Fruit fly (Drosophila melanogaster) whole organism, embryonic: ENCODE measurements around the gene Fcp3C.

Experiments
- ATbp ChIP-seq: fragments of 200-800 bp; sonication (Bioruptor generic); optimal IDR thresholded peaks from 2 replicates; lab custom pipeline; 2017; ENCODE audit warnings: missing biosample characterization, mild to moderate bottlenecking, missing genetic modification characterization, missing genetic modification reagents
- Blimp-1 ChIP-seq: fragments of 200-800 bp; sonication (Bioruptor generic); optimal IDR thresholded peaks from 3 replicates; lab custom pipeline; 2018; ENCODE audit warnings: missing biosample characterization, missing genetic modification characterization, mild to moderate bottlenecking, moderate library complexity, missing genetic modification reagents
- CG10431 ChIP-seq: fragments of 200-800 bp; sonication (Bioruptor generic); optimal IDR thresholded peaks from 3 replicates; lab custom pipeline; 2018; ENCODE audit warnings: missing biosample characterization, mild to moderate bottlenecking, missing genetic modification characterization
- CG10565 ChIP-seq: fragments of 200-800 bp; sonication (Bioruptor generic); optimal IDR thresholded peaks from 3 replicates; lab custom pipeline; 2016; ENCODE audit warnings: missing biosample characterization, mild to moderate bottlenecking, missing genetic modification characterization
- CG10959 ChIP-seq: fragments of 200-800 bp; sonication (Bioruptor generic); IDR thresholded peaks from 2 replicates; pipeline ENCODE4 v1.3.6; 2022; ENCODE audit warnings: missing biosample characterization, missing genetic modification characterization
- CG11695 ChIP-seq: fragments of 200-800 bp; sonication (Bioruptor generic); IDR thresholded peaks from 3 replicates; pipeline ENCODE4 v1.3.6; 2022; ENCODE audit warnings: missing biosample characterization, missing genetic modification characterization
- CG12236 ChIP-seq: fragments of 200-800 bp; sonication (Bioruptor generic); optimal IDR thresholded peaks from 2 replicates; lab custom pipeline; 2016; ENCODE audit warnings: missing biosample characterization, missing genetic modification characterization
- CG12299 ChIP-seq: fragments of 200-800 bp; sonication (Bioruptor generic); optimal IDR thresholded peaks from 2 replicates; lab custom pipeline; 2018; ENCODE audit warnings: missing biosample characterization, mild to moderate bottlenecking, missing genetic modification characterization
- CG12659 ChIP-seq: fragments of 200-800 bp; sonication (Bioruptor generic); optimal IDR thresholded peaks from 3 replicates; lab custom pipeline; 2017; ENCODE audit warnings: mild to moderate bottlenecking, missing biosample characterization, missing genetic modification reagents, missing genetic modification characterization
- CG12744 ChIP-seq: fragments of 200-800 bp; sonication (Bioruptor generic); optimal IDR thresholded peaks from 2 replicates; lab custom pipeline; 2016; ENCODE audit warnings: missing biosample characterization, missing genetic modification characterization
- CG13296 ChIP-seq: fragments of 200-800 bp; sonication (Bioruptor generic); optimal IDR thresholded peaks from 3 replicates; lab custom pipeline; 2018; ENCODE audit warnings: missing biosample characterization, mild to moderate bottlenecking, missing genetic modification characterization
- CG13624 ChIP-seq: fragments of 200-800 bp; sonication (Bioruptor generic); optimal IDR thresholded peaks from 2 replicates; lab custom pipeline; 2016; ENCODE audit warnings: missing biosample characterization, missing genetic modification characterization
- CG17359 ChIP-seq: fragments of 200-800 bp; sonication (Bioruptor generic); optimal IDR thresholded peaks from 3 replicates; lab custom pipeline; 2018; ENCODE audit warnings: missing biosample characterization, mild to moderate bottlenecking, missing genetic modification characterization, moderate library complexity
- CG17568 ChIP-seq: fragments of 200-800 bp; sonication (Bioruptor generic); optimal IDR thresholded peaks from 2 replicates; lab custom pipeline; 2018; ENCODE audit warnings: missing biosample characterization, mild to moderate bottlenecking, missing genetic modification characterization, moderate library complexity
- CG1792 ChIP-seq: fragments of 200-800 bp; sonication (Bioruptor generic); optimal IDR thresholded peaks from 2 replicates; lab custom pipeline; 2016; ENCODE audit warnings: missing biosample characterization, missing genetic modification characterization
- CG18619 ChIP-seq: fragments of 200-800 bp; sonication (Bioruptor generic); optimal IDR thresholded peaks from 3 replicates; lab custom pipeline; 2017; ENCODE audit warnings: missing biosample characterization, mild to moderate bottlenecking, missing genetic modification characterization
- CG2678 ChIP-seq: fragments of 200-800 bp; sonication (Bioruptor generic); optimal IDR thresholded peaks from 3 replicates; lab custom pipeline; 2019; ENCODE audit warnings: missing biosample characterization, mild to moderate bottlenecking, missing genetic modification characterization, moderate library complexity
- CG30020 ChIP-seq: fragments of 200-800 bp; optimal IDR thresholded peaks from 2 replicates; lab custom pipeline; 2019; ENCODE audit warnings: missing biosample characterization, mild to moderate bottlenecking, missing genetic modification characterization, moderate library complexity
- CG31365 ChIP-seq: fragments of 200-800 bp; sonication (Bioruptor generic); optimal IDR thresholded peaks from 2 replicates; lab custom pipeline; 2018; ENCODE audit warnings: missing biosample characterization, mild to moderate bottlenecking, missing genetic modification characterization
- CG3163 ChIP-seq: fragments of 200-800 bp; sonication (Bioruptor generic); optimal IDR thresholded peaks from 3 replicates; lab custom pipeline; 2016; ENCODE audit warnings: missing biosample characterization, missing genetic modification characterization
- CG4282 ChIP-seq: fragments of 200-800 bp; sonication (Bioruptor generic); optimal IDR thresholded peaks from 2 replicates; lab custom pipeline; 2016; ENCODE audit warnings: missing biosample characterization, missing genetic modification characterization
- CG6654 ChIP-seq: fragments of 200-800 bp; sonication (Bioruptor generic); optimal IDR thresholded peaks from 2 replicates; lab custom pipeline; 2017; ENCODE audit warnings: missing biosample characterization, mild to moderate bottlenecking, missing genetic modification characterization
- CG8359 ChIP-seq: fragments of 200-800 bp; sonication (Bioruptor generic); optimal IDR thresholded peaks from 2 replicates; lab custom pipeline; 2017; ENCODE audit warnings: missing biosample characterization, mild to moderate bottlenecking, missing genetic modification characterization, borderline replicate concordance
- CG8478 ChIP-seq: fragments of >200 bp; optimal IDR thresholded peaks from 2 replicates; lab custom pipeline; 2018
- CG9437 ChIP-seq: fragments of 200-800 bp; sonication (Bioruptor generic); optimal IDR thresholded peaks from 2 replicates; lab custom pipeline; 2018; ENCODE audit warnings: missing biosample characterization, mild to moderate bottlenecking, missing genetic modification characterization
- CG9817 ChIP-seq: fragments of 200-800 bp; sonication (Bioruptor generic); optimal IDR thresholded peaks from 2 replicates; lab custom pipeline; 2018; ENCODE audit warnings: missing biosample characterization, mild to moderate bottlenecking, missing genetic modification characterization, moderate library complexity
- Dip2 ChIP-seq: fragments of 200-800 bp; sonication (Bioruptor generic); IDR thresholded peaks from 2 replicates; pipeline ENCODE4 v1.3.6; 2022; ENCODE audit warnings: missing biosample characterization, missing genetic modification characterization
- Eip74EF ChIP-seq, 2 experiments: fragments of 200-800 bp in 1 of 2; fragments of >200 bp in 1 of 2; sonication (Bioruptor generic) in 1 of 2; optimal IDR thresholded peaks; 2 replicates each; lab custom pipeline; 2017 to 2019; ENCODE audit warnings: missing biosample characterization in 2 of 2, missing genetic modification characterization in 2 of 2, mild to moderate bottlenecking in 1 of 2, moderate library complexity in 1 of 2
- Hand ChIP-seq: fragments of 200-800 bp; sonication (Bioruptor generic); optimal IDR thresholded peaks from 2 replicates; lab custom pipeline; 2017; ENCODE audit warnings: mild to moderate bottlenecking, missing biosample characterization, missing genetic modification reagents, missing genetic modification characterization
- Lpt ChIP-seq: fragments of >200 bp; optimal IDR thresholded peaks from 2 replicates; lab custom pipeline; 2018; ENCODE audit warnings: missing biosample characterization, missing genetic modification characterization
- Mad ChIP-seq: fragments of 200-800 bp; sonication (Bioruptor generic); optimal IDR thresholded peaks from 2 replicates; lab custom pipeline; 2016; ENCODE audit warnings: missing biosample characterization, missing genetic modification characterization
- NC2β ChIP-seq: fragments of 200-800 bp; sonication (Bioruptor generic); optimal IDR thresholded peaks from 2 replicates; lab custom pipeline; 2016; ENCODE audit warnings: missing biosample characterization, missing genetic modification characterization
- NFAT ChIP-seq: fragments of 200-800 bp; sonication (Bioruptor generic); IDR thresholded peaks from 2 replicates; pipeline ENCODE4 v1.3.6; 2022; ENCODE audit warnings: missing biosample characterization, missing genetic modification characterization
- Nf-YB ChIP-seq: fragments of 200-800 bp; sonication (Bioruptor generic); optimal IDR thresholded peaks from 3 replicates; lab custom pipeline; 2019; ENCODE audit warnings: missing biosample characterization, mild to moderate bottlenecking, missing genetic modification characterization, moderate library complexity
- Oli ChIP-seq: fragments of 200-800 bp; sonication (Bioruptor generic); optimal IDR thresholded peaks from 2 replicates; lab custom pipeline; 2018; ENCODE audit warnings: missing biosample characterization, mild to moderate bottlenecking, missing genetic modification characterization, moderate library complexity
- Sin3A ChIP-seq: fragments of >200 bp; optimal IDR thresholded peaks from 2 replicates; lab custom pipeline; 2018
- abd-A ChIP-seq: fragments of 200-800 bp; sonication (Bioruptor generic); optimal IDR thresholded peaks from 3 replicates; lab custom pipeline; 2019; ENCODE audit warnings: missing biosample characterization, mild to moderate bottlenecking, missing genetic modification characterization, moderate library complexity
- amos ChIP-seq: fragments of 200-800 bp; sonication (Bioruptor generic); IDR thresholded peaks from 2 replicates; pipeline ENCODE4 v1.3.6; 2022; ENCODE audit warnings: missing biosample characterization, missing genetic modification characterization; ENCODE audit not compliant: partially characterized antibody
- ewg ChIP-seq: fragments of 200-800 bp; sonication (Bioruptor generic); optimal IDR thresholded peaks from 3 replicates; lab custom pipeline; 2017; ENCODE audit warnings: mild to moderate bottlenecking, missing biosample characterization, missing genetic modification reagents, missing genetic modification characterization
- gfzf ChIP-seq: fragments of 200-800 bp; sonication (Bioruptor generic); optimal IDR thresholded peaks from 2 replicates; lab custom pipeline; 2016; ENCODE audit warnings: missing biosample characterization, mild to moderate bottlenecking, missing genetic modification characterization, moderate library complexity
- ind ChIP-seq: fragments of 200-800 bp; sonication (Bioruptor generic); optimal IDR thresholded peaks from 3 replicates; lab custom pipeline; 2016; ENCODE audit warnings: missing biosample characterization, missing genetic modification characterization
- nau ChIP-seq: fragments of 200-800 bp; sonication (Bioruptor generic); optimal IDR thresholded peaks from 3 replicates; lab custom pipeline; 2017; ENCODE audit warnings: missing biosample characterization, mild to moderate bottlenecking, missing genetic modification characterization, missing genetic modification reagents
- nom ChIP-seq: fragments of 200-800 bp; sonication (Bioruptor generic); optimal IDR thresholded peaks from 2 replicates; lab custom pipeline; 2017; ENCODE audit warnings: missing biosample characterization, missing genetic modification characterization, mild to moderate bottlenecking, moderate library complexity, missing genetic modification reagents
- phol ChIP-seq: fragments of 200-800 bp; sonication (Bioruptor generic); optimal IDR thresholded peaks from 3 replicates; lab custom pipeline; 2018; ENCODE audit warnings: missing biosample characterization, mild to moderate bottlenecking, missing genetic modification characterization, moderate library complexity
- ranshi ChIP-seq: fragments of 200-800 bp; sonication (Bioruptor generic); IDR thresholded peaks from 2 replicates; pipeline ENCODE4 v1.3.6; 2022; ENCODE audit warnings: missing biosample characterization, missing genetic modification characterization
- sima ChIP-seq: fragments of 200-800 bp; sonication (Bioruptor generic); optimal IDR thresholded peaks from 2 replicates; lab custom pipeline; 2016; ENCODE audit warnings: missing biosample characterization, missing genetic modification characterization
- tgo ChIP-seq: fragments of 200-800 bp; sonication (Bioruptor generic); IDR thresholded peaks from 3 replicates; pipeline ENCODE4 v1.3.6; 2022; ENCODE audit warnings: missing biosample characterization, missing genetic modification characterization
- tin ChIP-seq: fragments of 200-800 bp; sonication (Bioruptor generic); optimal IDR thresholded peaks from 3 replicates; lab custom pipeline; 2016; ENCODE audit warnings: missing biosample characterization, missing genetic modification characterization
- trem ChIP-seq: fragments of 200-800 bp; optimal IDR thresholded peaks from 3 replicates; lab custom pipeline; 2019; ENCODE audit warnings: missing biosample characterization, mild to moderate bottlenecking, missing genetic modification characterization, moderate library complexity
- trh ChIP-seq: fragments of 200-800 bp; sonication (Bioruptor generic); optimal IDR thresholded peaks from 2 replicates; lab custom pipeline; 2016; ENCODE audit warnings: missing biosample characterization, missing genetic modification characterization
- vfl ChIP-seq: fragments of 200-800 bp; sonication (Bioruptor generic); optimal IDR thresholded peaks from 2 replicates; lab custom pipeline; 2016; ENCODE audit warnings: missing biosample characterization, missing genetic modification characterization

The Fcp3C gene

dm6 chrX:3188419-3188818 is 14.1 kb upstream of the Fcp3C start (continued):
- TF ChIP-seq NFAT (GFP tag; lab: Robert Waterston, UW) (no peak), nom (GFP tag; lab: Kevin White, UChicago) (no peak), Mad (GFP tag; lab: Kevin White, UChicago) (no peak), trem (no peak), Lpt (GFP tag; lab: Kevin White, UChicago) (no peak), CG13624 (GFP tag; lab: Kevin White, UChicago) (no peak), gfzf (GFP tag; lab: Kevin White, UChicago) (no peak), Hand (GFP tag; lab: Kevin White, UChicago) (no peak), CG10959 (GFP tag; lab: Robert Waterston, UW) (no peak), Nf-YB (GFP tag; lab: Kevin White, UChicago) (no peak), ranshi (GFP tag; lab: Robert Waterston, UW) (no peak), CG8359 (GFP tag; lab: Kevin White, UChicago) (peak; percentile 33), CG1792 (GFP tag; lab: Kevin White, UChicago) (peak; percentile 34), CG11695 (GFP tag; lab: Robert Waterston, UW) (peak; percentile 40; the same call in 1 of the 3 replicates), CG12659 (GFP tag; lab: Kevin White, UChicago) (peak; percentile 26), CG10565 (GFP tag; lab: Kevin White, UChicago) (no peak), CG3163 (GFP tag; lab: Kevin White, UChicago) (no peak), NC2β (GFP tag; lab: Kevin White, UChicago) (peak; percentile 2), vfl (GFP tag; lab: Kevin White, UChicago) (no peak), abd-A (no peak), CG17568 (GFP tag; lab: Kevin White, UChicago) (peak; percentile 55), CG8478 (lab: Kevin White, UChicago) (no peak), CG4282 (GFP tag; lab: Kevin White, UChicago) (no peak), CG30020 (tag; lab: Kevin White, UChicago) (no peak), CG6654 (GFP tag; lab: Kevin White, UChicago) (no peak), ewg (GFP tag; lab: Kevin White, UChicago) (peak; percentile 11), Blimp-1 (GFP tag; lab: Kevin White, UChicago) (peak; percentile 51), CG12236 (GFP tag; lab: Kevin White, UChicago) (peak; percentile 40), CG13296 (GFP tag; lab: Kevin White, UChicago) (peak; percentile 54), amos (no peak), ind (GFP tag; lab: Kevin White, UChicago) (no peak), sima (GFP tag; lab: Kevin White, UChicago) (no peak), CG12299 (no peak), CG18619 (peak; percentile 8), CG17359 (tag; lab: Kevin White, UChicago) (peak; percentile 67), nau (GFP tag; lab: Kevin White, UChicago) (peak; percentile 63), trh (GFP tag; lab: Kevin White, UChicago) (no peak), Dip2 (no peak), ATbp (peak; percentile 77), Eip74EF (GFP tag; optimal IDR thresholded peaks at IDR 0.05; lab: Kevin White, UChicago) (peak in 1 of 2 experiments; percentile 24), CG31365 (tag; lab: Kevin White, UChicago) (peak; percentile 51), CG12744 (GFP tag; lab: Kevin White, UChicago) (no peak), CG2678 (tag; lab: Kevin White, UChicago) (peak; percentile 69), Sin3A (lab: Kevin White, UChicago) (no peak), tin (GFP tag; lab: Kevin White, UChicago) (no peak), CG10431 (no peak), Oli (tag; lab: Kevin White, UChicago) (peak; percentile 2), CG9817 (tag; lab: Kevin White, UChicago) (peak; percentile 19), phol (no peak), CG9437 (GFP tag; lab: Kevin White, UChicago) (no peak), tgo (GFP tag; lab: Robert Waterston, UW) (peak; percentile 19; the same call in 1 of the 3 replicates)
